Fruit fly (Drosophila melanogaster) whole organism, adult: Measurements from ENCODE around the gene CG15914.
A peak's percentile ranks its signal among the peaks of the same experiment; 100 is the strongest.

Experiments
- CG11617 ChIP-seq: fragments of 200-800 bp; sonication (Bioruptor generic); optimal IDR thresholded peaks from 2 replicates; lab custom pipeline; 2017; ENCODE audit warnings: mild to moderate bottlenecking, missing biosample characterization, missing genetic modification reagents, missing genetic modification characterization
- CG12768 ChIP-seq: fragments of 200-800 bp; sonication (Bioruptor generic); optimal IDR thresholded peaks from 2 replicates; lab custom pipeline; 2017; ENCODE audit warnings: missing biosample characterization, missing genetic modification characterization, mild to moderate bottlenecking, moderate library complexity, missing genetic modification reagents
- CG1620 ChIP-seq: fragments of 200-800 bp; sonication (Bioruptor generic); optimal IDR thresholded peaks from 2 replicates; lab custom pipeline; 2016; ENCODE audit warnings: missing biosample characterization, missing genetic modification characterization
- CG7045 ChIP-seq: fragments of 200-800 bp; sonication (Bioruptor generic); optimal IDR thresholded peaks from 2 replicates; lab custom pipeline; 2017; ENCODE audit warnings: missing biosample characterization, mild to moderate bottlenecking, missing genetic modification characterization
- Clk ChIP-seq: fragments of 200-800 bp; sonication (Bioruptor generic); optimal IDR thresholded peaks from 2 replicates; lab custom pipeline; 2017; ENCODE audit warnings: missing biosample characterization, missing genetic modification characterization
- Crg-1 ChIP-seq: fragments of 200-800 bp; sonication (Bioruptor generic); optimal IDR thresholded peaks from 2 replicates; lab custom pipeline; 2016; ENCODE audit warnings: missing biosample characterization, missing genetic modification characterization
- Mnt ChIP-seq: fragments of 200-800 bp; sonication (Bioruptor generic); optimal IDR thresholded peaks from 2 replicates; lab custom pipeline; 2016; ENCODE audit warnings: missing biosample characterization, mild to moderate bottlenecking, missing genetic modification characterization
- cic ChIP-seq: fragments of 200-800 bp; sonication (Bioruptor generic); optimal IDR thresholded peaks from 2 replicates; lab custom pipeline; 2017; ENCODE audit warnings: missing biosample characterization, mild to moderate bottlenecking, missing genetic modification characterization, moderate library complexity
- pad ChIP-seq: fragments of 200-800 bp; sonication (Bioruptor generic); optimal IDR thresholded peaks from 3 replicates; lab custom pipeline; 2017; ENCODE audit warnings: missing biosample characterization, missing genetic modification characterization, mild to moderate bottlenecking, moderate library complexity, missing genetic modification reagents
- tj ChIP-seq: fragments of 200-800 bp; sonication (Bioruptor generic); optimal IDR thresholded peaks from 3 replicates; lab custom pipeline; 2017; ENCODE audit warnings: missing biosample characterization, mild to moderate bottlenecking, missing genetic modification characterization, moderate library complexity
- toe ChIP-seq: fragments of 200-800 bp; sonication (Bioruptor generic); optimal IDR thresholded peaks from 2 replicates; lab custom pipeline; 2016; ENCODE audit warnings: missing biosample characterization, missing genetic modification characterization

dm6 chrX:15844139-15844538, 9.1 kb upstream of the CG15914 start, which contains the start of the genes ArgRS and CG8578:
- no peak for TF ChIP-seq Crg-1
- no peak for TF ChIP-seq Clk
- peak; percentile 88 for TF ChIP-seq Mnt
- peak; percentile 16 for TF ChIP-seq cic (GFP tag; lab: Kevin White, UChicago)
- peak; percentile 79 for TF ChIP-seq toe (GFP tag; lab: Kevin White, UChicago)
- TF ChIP-seq CG7045 (GFP tag; lab: Kevin White, UChicago), result no peak
- peak; percentile 70 for TF ChIP-seq CG11617 (GFP tag; lab: Kevin White, UChicago)
- TF ChIP-seq CG1620 (GFP tag; lab: Kevin White, UChicago), result peak; percentile 73
- peak; percentile 50 for TF ChIP-seq pad (GFP tag; lab: Kevin White, UChicago)
- TF ChIP-seq tj, result no peak
- TF ChIP-seq CG12768, result peak; percentile 11
